Fruit fly (Drosophila melanogaster): ENCODE results near the gene Vap33.

Vap33 gene

DNA sequence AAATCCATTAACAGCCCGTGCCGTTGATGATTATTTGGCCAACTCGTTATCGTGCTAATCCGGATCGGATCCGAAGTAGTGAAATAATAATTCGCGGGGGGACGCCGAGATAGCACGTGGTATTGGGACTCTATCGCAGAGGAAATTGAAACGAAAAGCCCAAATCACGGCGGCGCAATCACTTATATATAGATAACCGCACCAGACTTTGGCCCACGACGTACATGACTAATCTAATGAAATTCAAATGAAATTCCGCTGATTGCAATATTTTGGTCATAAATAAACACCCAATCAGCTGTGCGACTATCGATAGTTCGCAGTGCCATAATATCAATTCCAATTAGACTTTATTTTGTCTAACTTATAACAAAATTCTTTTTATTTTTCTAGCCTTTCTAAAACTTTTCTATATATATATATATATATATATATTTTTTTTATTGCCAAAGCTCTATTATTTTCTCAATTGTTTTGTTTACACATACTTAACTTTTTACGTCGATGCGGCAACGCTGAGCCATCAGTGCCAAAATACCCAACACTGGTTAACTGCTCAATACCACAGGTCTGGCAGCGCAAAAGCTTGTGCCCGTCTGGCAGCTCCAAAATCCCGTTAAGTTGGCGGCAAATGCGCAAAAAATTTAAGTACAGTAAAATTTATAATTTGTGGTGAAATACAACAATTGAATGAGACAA is 19.7 kb downstream of the Vap33 start, which contains the start of gene CG6428 (continued):
- TF ChIP-seq Dp (GFP tag; optimal IDR thresholded peaks at IDR 0.05): peak; percentile 83
- no peak for TF ChIP-seq dimm (GFP tag; IDR thresholded peaks at IDR 0.05)
- no peak for TF ChIP-seq jigr1 (GFP tag; IDR thresholded peaks at IDR 0.05)
- no peak for TF ChIP-seq CG14667 (GFP tag; IDR thresholded peaks at IDR 0.05)
- TF ChIP-seq esg (GFP tag; conservative IDR thresholded peaks at IDR 0.05): no peak
- TF ChIP-seq CG7556 (GFP tag; optimal IDR thresholded peaks at IDR 0.05): peak; percentile 44
- no peak for TF ChIP-seq CG11696 (GFP tag; IDR thresholded peaks at IDR 0.05)
- no peak; the same call in 1 of the 2 replicates for TF ChIP-seq CG11247 (GFP tag; IDR thresholded peaks at IDR 0.05)
- peak; percentile 83 for TF ChIP-seq CG34376 (GFP tag; optimal IDR thresholded peaks at IDR 0.05)
- no peak for TF ChIP-seq Hmr (GFP tag; optimal IDR thresholded peaks at IDR 0.05)
- no peak for TF ChIP-seq Max (GFP tag; optimal IDR thresholded peaks at IDR 0.05)
- no peak for TF ChIP-seq CG43689 (GFP tag; IDR thresholded peaks at IDR 0.05)
- peak; percentile 57 for TF ChIP-seq CG13296 (GFP tag; optimal IDR thresholded peaks at IDR 0.05)
- TF ChIP-seq Mrtf (GFP tag; IDR thresholded peaks at IDR 0.05): no peak
- no peak for TF ChIP-seq CG31224 (GFP tag; IDR thresholded peaks at IDR 0.05)
- peak; percentile 32 for TF ChIP-seq CG10654 (GFP tag; optimal IDR thresholded peaks at IDR 0.05)
- TF ChIP-seq eyg (GFP tag; optimal IDR thresholded peaks at IDR 0.05): no peak
- peak; percentile 31 for TF ChIP-seq CG13624 (GFP tag; optimal IDR thresholded peaks at IDR 0.05)
- TF ChIP-seq cg (GFP tag; optimal IDR thresholded peaks at IDR 0.05): no peak
- TF ChIP-seq oc (tag; optimal IDR thresholded peaks at IDR 0.05): no peak
- no peak for TF ChIP-seq CG5953 (GFP tag; IDR thresholded peaks at IDR 0.05)
- no peak for TF ChIP-seq rib (GFP tag; IDR thresholded peaks at IDR 0.05)
- TF ChIP-seq NC2β (GFP tag; optimal IDR thresholded peaks at IDR 0.05): no peak
- no peak for TF ChIP-seq Camta (GFP tag; optimal IDR thresholded peaks at IDR 0.05)
- no peak for TF ChIP-seq CG6854 (GFP tag; optimal IDR thresholded peaks at IDR 0.05)
- TF ChIP-seq NC2α (GFP tag; optimal IDR thresholded peaks at IDR 0.05): no peak
- no peak for TF ChIP-seq CG11093 (GFP tag; IDR thresholded peaks at IDR 0.05)
- peak; percentile 44 for TF ChIP-seq CG12155 (GFP tag; optimal IDR thresholded peaks at IDR 0.05)
- TF ChIP-seq phol (tag; optimal IDR thresholded peaks at IDR 0.05): peak; percentile 46
- no peak for TF ChIP-seq zf30C (GFP tag; optimal IDR thresholded peaks at IDR 0.05)
- peak; percentile 11 for TF ChIP-seq jumu (GFP tag; optimal IDR thresholded peaks at IDR 0.05)
- no peak for TF ChIP-seq CG31365 (tag; optimal IDR thresholded peaks at IDR 0.05)
- no peak for TF ChIP-seq toy (GFP tag; IDR thresholded peaks at IDR 0.05)
- TF ChIP-seq CG6254 (GFP tag; optimal IDR thresholded peaks at IDR 0.05): no peak
- no peak for TF ChIP-seq wor (GFP tag; IDR thresholded peaks at IDR 0.05)
- no peak for TF ChIP-seq CG6813 (GFP tag; optimal IDR thresholded peaks at IDR 0.05)
- TF ChIP-seq CG11695 (GFP tag; IDR thresholded peaks at IDR 0.05): no peak
- TF ChIP-seq onecut (GFP tag; IDR thresholded peaks at IDR 0.05): no peak
- no peak for TF ChIP-seq cato (GFP tag; optimal IDR thresholded peaks at IDR 0.05; ENCODE audit: borderline replicate concordance)
- peak; percentile 69 for TF ChIP-seq CG10462 (GFP tag; optimal IDR thresholded peaks at IDR 0.05)
- no peak for TF ChIP-seq fd3F (GFP tag; optimal IDR thresholded peaks at IDR 0.05)
- peak; percentile 67; the same call in 1 of the 2 replicates for TF ChIP-seq sob (GFP tag; IDR thresholded peaks at IDR 0.05)
- peak; percentile 69 for TF ChIP-seq sna (GFP tag; IDR thresholded peaks at IDR 0.05; ENCODE audit: partially characterized antibody)
- peak; percentile 65 for TF ChIP-seq CoRest (tag; optimal IDR thresholded peaks at IDR 0.05)
- no peak for TF ChIP-seq tup (GFP tag; optimal IDR thresholded peaks at IDR 0.05)
- TF ChIP-seq Optix (GFP tag; IDR thresholded peaks at IDR 0.05): no peak
- no peak for TF ChIP-seq sima (GFP tag; optimal IDR thresholded peaks at IDR 0.05)
- TF ChIP-seq CG7928 (GFP tag; optimal IDR thresholded peaks at IDR 0.05): peak; percentile 40
- no peak for TF ChIP-seq btn (GFP tag; optimal IDR thresholded peaks at IDR 0.05)
- no peak for TF ChIP-seq Oli (tag; optimal IDR thresholded peaks at IDR 0.05)
- TF ChIP-seq lbe (GFP tag; optimal IDR thresholded peaks at IDR 0.05): no peak

Measured in whole organism, embryonic.